Fruit fly (Drosophila melanogaster) whole organism, pupa: ENCODE data around the gene CG7768.

Experiments used
- CG10348 ChIP-seq: fragments of 200-800 bp; sonication (Bioruptor generic); IDR thresholded peaks from 2 replicates; pipeline ENCODE4 v1.3.6; 2022; ENCODE audit warnings: missing biosample characterization, missing genetic modification characterization
- CG12605 ChIP-seq: fragments of 200-800 bp; sonication (Bioruptor generic); IDR thresholded peaks from 2 replicates; pipeline ENCODE4 v1.3.6; 2022; ENCODE audit warnings: missing biosample characterization, missing genetic modification characterization
- CG13204 ChIP-seq: fragments of 200-800 bp; sonication (Bioruptor generic); optimal IDR thresholded peaks from 2 replicates; lab custom pipeline; 2018; ENCODE audit warnings: missing biosample characterization, mild to moderate bottlenecking, missing genetic modification characterization, moderate library complexity
- CG14655 ChIP-seq: fragments of 200-800 bp; sonication (Bioruptor generic); optimal IDR thresholded peaks from 3 replicates; lab custom pipeline; 2017; ENCODE audit warnings: mild to moderate bottlenecking, missing biosample characterization, missing genetic modification reagents, missing genetic modification characterization
- CG15710 ChIP-seq: fragments of 200-800 bp; sonication (Bioruptor generic); optimal IDR thresholded peaks from 2 replicates; lab custom pipeline; 2018; ENCODE audit warnings: missing biosample characterization, mild to moderate bottlenecking, missing genetic modification characterization, moderate library complexity
- CG17806 ChIP-seq: fragments of 200-800 bp; sonication (Bioruptor generic); optimal IDR thresholded peaks from 2 replicates; lab custom pipeline; 2018; ENCODE audit warnings: missing biosample characterization, mild to moderate bottlenecking, missing genetic modification characterization, moderate library complexity
- CG32121 ChIP-seq: fragments of 200-800 bp; sonication (Bioruptor generic); IDR thresholded peaks from 2 replicates; pipeline ENCODE4 v1.3.6; 2022; ENCODE audit warnings: missing biosample characterization, missing genetic modification characterization
- CG34367 ChIP-seq: fragments of 200-800 bp; sonication (Bioruptor generic); optimal IDR thresholded peaks from 2 replicates; lab custom pipeline; 2018; ENCODE audit warnings: missing biosample characterization, mild to moderate bottlenecking, missing genetic modification characterization
- CG4496 ChIP-seq: fragments of 200-800 bp; sonication (Bioruptor generic); IDR thresholded peaks from 3 replicates; pipeline ENCODE4 v1.3.6; 2022; ENCODE audit warnings: missing biosample characterization, missing genetic modification characterization
- CG8159 ChIP-seq: fragments of 200-800 bp; sonication (Bioruptor generic); optimal IDR thresholded peaks from 3 replicates; lab custom pipeline; 2018; ENCODE audit warnings: missing biosample characterization, mild to moderate bottlenecking, missing genetic modification characterization, moderate library complexity
- CG8301 ChIP-seq: fragments of 200-800 bp; sonication (Bioruptor generic); optimal IDR thresholded peaks from 2 replicates; lab custom pipeline; 2018; ENCODE audit warnings: missing biosample characterization, mild to moderate bottlenecking, missing genetic modification characterization
- CG9948 ChIP-seq: fragments of 200-800 bp; sonication (Bioruptor generic); optimal IDR thresholded peaks from 2 replicates; lab custom pipeline; 2018; ENCODE audit warnings: missing biosample characterization, mild to moderate bottlenecking, missing genetic modification characterization, moderate library complexity
- D1 ChIP-seq: fragments of 200-800 bp; sonication (Bioruptor generic); optimal IDR thresholded peaks from 2 replicates; lab custom pipeline; 2018; ENCODE audit warnings: missing biosample characterization, mild to moderate bottlenecking, missing genetic modification characterization, moderate library complexity
- EcR ChIP-seq: fragments of 200-800 bp; sonication (Bioruptor generic); optimal IDR thresholded peaks from 3 replicates; lab custom pipeline; 2019; ENCODE audit warnings: missing biosample characterization, missing genetic modification characterization, mild to moderate bottlenecking, moderate library complexity, missing genetic modification reagents
- Ets98B ChIP-seq: fragments of 200-800 bp; sonication (Bioruptor generic); IDR thresholded peaks from 2 replicates; pipeline ENCODE4 v1.3.6; 2022; ENCODE audit warnings: missing biosample characterization, missing genetic modification characterization
- Pif1A ChIP-seq: fragments of 200-800 bp; sonication (Bioruptor generic); optimal IDR thresholded peaks from 3 replicates; lab custom pipeline; 2016; ENCODE audit warnings: missing biosample characterization, missing genetic modification characterization
- Pif1B ChIP-seq: fragments of 200-800 bp; sonication (Bioruptor generic); optimal IDR thresholded peaks from 3 replicates; lab custom pipeline; 2016; ENCODE audit warnings: missing biosample characterization, missing genetic modification characterization
- Snoo ChIP-seq: fragments of 200-800 bp; sonication (Bioruptor generic); optimal IDR thresholded peaks from 3 replicates; lab custom pipeline; 2017; ENCODE audit warnings: missing biosample characterization, mild to moderate bottlenecking, missing genetic modification characterization, inconsistent platforms
- fd96Ca ChIP-seq: fragments of 200-800 bp; sonication (Bioruptor generic); IDR thresholded peaks from 3 replicates; pipeline ENCODE4 v1.3.6; 2022; ENCODE audit warnings: missing biosample characterization, missing genetic modification characterization
- gl ChIP-seq: fragments of 200-800 bp; sonication (Bioruptor generic); optimal IDR thresholded peaks from 2 replicates; lab custom pipeline; 2018; ENCODE audit warnings: missing biosample characterization, mild to moderate bottlenecking, missing genetic modification characterization
- rn ChIP-seq: fragments of 200-800 bp; sonication (Bioruptor generic); IDR thresholded peaks from 2 replicates; pipeline ENCODE4 v1.3.6; 2022; ENCODE audit warnings: missing biosample characterization, missing genetic modification characterization

The CG7768 gene

DNA sequence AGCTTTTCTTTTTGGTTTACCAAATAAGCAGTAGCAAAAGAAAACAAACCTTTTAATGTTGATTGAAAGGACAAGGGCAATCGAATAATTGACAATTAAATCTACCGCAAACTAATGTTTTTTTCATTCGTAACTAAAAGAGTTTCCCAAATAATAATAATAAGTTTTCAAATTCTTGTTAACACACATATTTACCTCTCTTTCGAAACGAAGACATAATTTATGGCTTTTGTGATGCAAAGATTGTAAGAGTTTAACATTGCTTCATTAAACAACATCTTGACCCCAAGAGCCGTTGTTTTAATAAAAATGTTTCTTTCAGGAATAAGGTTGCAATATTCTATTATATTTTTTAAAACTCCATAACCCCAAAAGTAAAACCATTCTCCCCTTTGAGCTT, 39.5 kb upstream of the CG7768 start, which contains the start of gene D:
D (minus strand) TSS at position 101 of the 400 bp plus-strand sequence.
- TF ChIP-seq CG32121 (GFP tag; lab: Robert Waterston, UW) (no peak), CG17806 (tag; lab: Kevin White, UChicago) (no peak), D1 (no peak), Ets98B (GFP tag; lab: Robert Waterston, UW) (no peak), CG8159 (no peak), CG10348 (no peak), CG13204 (GFP tag; lab: Kevin White, UChicago) (no peak), CG8301 (tag; lab: Kevin White, UChicago) (no peak), CG34367 (tag; lab: Kevin White, UChicago) (no peak), fd96Ca (GFP tag; lab: Robert Waterston, UW) (no peak), Pif1B (GFP tag; lab: Kevin White, UChicago) (no peak)

DNA sequence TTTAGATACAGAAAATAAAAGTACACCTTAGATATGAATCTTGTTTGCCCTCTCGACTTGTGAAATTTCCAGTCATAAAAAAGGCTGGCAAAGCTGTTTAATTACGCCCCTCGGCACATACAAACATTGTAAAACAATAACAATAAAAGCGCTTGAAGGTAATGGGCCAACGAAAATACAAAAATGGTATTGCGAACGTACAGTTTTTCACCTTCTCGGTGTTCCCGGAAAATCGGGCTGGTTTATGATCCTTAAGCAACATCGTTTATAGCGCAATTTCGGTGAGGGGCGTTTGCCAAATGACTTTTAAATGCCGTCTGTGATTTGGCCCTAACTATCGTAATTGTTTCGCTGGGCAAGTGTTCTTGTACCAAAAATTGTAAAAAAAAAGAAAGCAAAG, 33.0 kb upstream of the CG7768 start:
- no peak for TF ChIP-seq Ets98B (GFP tag; lab: Robert Waterston, UW)
- TF ChIP-seq, all 21 proteins: peak for 0

DNA sequence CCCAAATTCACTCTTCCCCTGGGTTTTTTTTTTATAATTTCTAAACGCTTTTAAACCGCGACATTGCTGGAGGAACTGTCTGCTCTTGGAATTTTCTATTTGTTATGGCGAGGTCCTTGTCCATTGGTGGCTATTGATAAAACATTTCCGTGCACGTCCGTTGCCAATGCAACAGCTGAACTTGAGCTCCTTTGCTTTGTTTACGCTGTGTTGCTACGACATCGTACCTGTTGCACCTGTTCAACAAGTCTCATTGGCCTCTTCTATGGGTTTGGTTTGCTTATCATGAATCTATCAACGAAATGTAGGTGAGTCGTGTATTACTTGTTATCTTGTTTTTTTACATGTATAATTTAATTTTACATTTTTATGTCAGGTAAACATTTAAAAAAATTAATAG, 28.6 kb upstream of the CG7768 start, which contains the start of gene nan:
nan (minus strand) TSS at position 218 of the 400 bp plus-strand sequence.
- peak; percentile 61 for TF ChIP-seq CG12605
- no peak for TF ChIP-seq Pif1B (GFP tag; lab: Kevin White, UChicago)

DNA sequence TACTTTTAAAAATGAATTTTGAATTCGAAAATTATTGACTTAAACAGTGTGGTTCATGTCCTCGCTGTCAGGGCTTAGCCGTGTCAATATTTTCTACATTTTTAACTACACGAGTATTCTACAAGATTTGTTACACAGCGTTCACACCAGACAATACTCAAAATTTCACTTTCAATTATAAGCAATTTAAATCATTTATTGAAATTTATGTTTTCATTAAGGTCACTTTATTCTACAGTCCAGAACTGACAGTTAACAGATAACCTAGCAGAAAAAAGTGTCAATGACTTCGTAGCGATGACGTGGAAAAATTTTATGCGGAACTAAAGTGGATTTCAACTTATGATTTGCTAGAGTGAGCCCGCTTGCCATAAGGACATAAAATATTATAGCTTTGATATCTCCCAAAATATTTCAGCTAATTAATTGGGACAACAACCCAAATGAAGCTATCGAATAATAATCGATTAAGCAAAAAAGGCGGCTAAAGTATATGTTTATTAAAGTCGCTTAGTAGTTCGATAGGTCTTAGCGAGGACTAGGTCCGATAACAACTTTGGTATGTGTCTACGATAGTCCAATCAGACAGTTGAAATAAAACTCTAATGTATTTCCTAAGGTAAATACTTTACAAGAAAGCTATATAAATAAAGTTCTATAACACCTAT, 27.9 kb upstream of the CG7768 start:
- no peak for TF ChIP-seq CG13204 (GFP tag; lab: Kevin White, UChicago)
- no peak for TF ChIP-seq rn (GFP tag; lab: Robert Waterston, UW)
- no peak for TF ChIP-seq Pif1B (GFP tag; lab: Kevin White, UChicago)
- peak; percentile 42 for TF ChIP-seq CG8301 (tag; lab: Kevin White, UChicago)
- TF ChIP-seq CG34367 (tag; lab: Kevin White, UChicago) = no peak
- TF ChIP-seq gl = no peak
- TF ChIP-seq CG4496 (GFP tag; lab: Robert Waterston, UW) = no peak
- peak; percentile 68; the same call in 1 of the 2 replicates for TF ChIP-seq CG12605
- no peak for TF ChIP-seq EcR (GFP tag; lab: Kevin White, UChicago)
- peak; percentile 62 for TF ChIP-seq CG32121 (GFP tag; lab: Robert Waterston, UW)
- TF ChIP-seq Snoo (tag; lab: Kevin White, UChicago) = peak; percentile 51
- no peak; the same call in 2 of the 3 replicates for TF ChIP-seq fd96Ca (GFP tag; lab: Robert Waterston, UW)
- no peak for TF ChIP-seq CG9948 (tag; lab: Kevin White, UChicago)
- no peak for TF ChIP-seq CG10348
- TF ChIP-seq D1 = peak; percentile 29
- peak; percentile 82 for TF ChIP-seq Ets98B (GFP tag; lab: Robert Waterston, UW)
- no peak for TF ChIP-seq CG17806 (tag; lab: Kevin White, UChicago)
- no peak for TF ChIP-seq CG15710 (tag; lab: Kevin White, UChicago)
- TF ChIP-seq Pif1A (GFP tag; lab: Kevin White, UChicago) = no peak
- TF ChIP-seq CG14655 (GFP tag; lab: Kevin White, UChicago) = peak; percentile 17
- TF ChIP-seq CG8159 = peak; percentile 52

DNA sequence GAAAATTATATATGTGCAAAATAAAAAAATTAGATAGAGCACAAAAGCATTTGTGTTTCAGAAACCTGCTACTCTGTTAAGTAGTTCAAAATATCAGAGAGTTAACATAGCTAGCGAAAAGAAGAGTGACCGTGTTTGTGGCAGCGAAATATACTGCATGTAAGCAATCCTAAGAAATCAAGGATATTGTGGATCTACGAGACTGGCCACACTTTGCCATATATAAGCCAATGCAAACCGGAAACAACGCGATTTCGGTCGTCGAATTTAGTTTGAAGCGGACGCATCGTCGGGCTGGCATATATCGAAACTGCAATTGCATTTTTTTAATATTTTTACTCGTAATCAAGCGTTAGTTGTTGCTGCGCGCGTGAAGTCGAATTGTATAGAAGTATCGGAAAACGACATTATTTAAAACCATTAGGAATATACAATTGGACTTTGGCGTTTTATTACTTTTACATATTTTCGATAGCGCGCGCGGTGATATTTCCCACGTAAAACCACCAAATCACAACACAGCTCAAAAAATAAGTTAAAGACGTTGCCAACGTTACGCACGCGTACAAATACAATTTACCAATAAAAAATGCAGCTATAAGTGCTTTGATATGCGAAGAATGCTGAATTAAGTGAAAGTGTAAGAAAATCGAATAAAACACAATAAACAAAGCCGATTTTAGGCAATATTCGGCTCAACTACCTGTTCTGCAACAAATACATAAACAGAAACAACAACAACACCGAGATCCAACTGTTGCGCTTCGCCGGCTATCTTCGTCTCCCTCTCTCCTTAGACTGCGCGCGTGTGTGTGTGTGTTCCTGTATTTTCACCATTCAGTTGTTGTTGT, 27.2 kb upstream of the CG7768 start, which contains the start of gene nuf:
nuf (plus strand) TSS at position 246 of the 851 bp plus-strand sequence.
- TF ChIP-seq Snoo (tag; lab: Kevin White, UChicago) = peak; percentile 14
- peak; percentile 31 for TF ChIP-seq Pif1B (GFP tag; lab: Kevin White, UChicago)
- peak; percentile 82 for TF ChIP-seq CG12605
- no peak for TF ChIP-seq CG10348
- TF ChIP-seq CG9948 (tag; lab: Kevin White, UChicago) = no peak
- no peak for TF ChIP-seq CG34367 (tag; lab: Kevin White, UChicago)
- no peak for TF ChIP-seq rn (GFP tag; lab: Robert Waterston, UW)
- TF ChIP-seq gl = no peak
- peak; percentile 17 for TF ChIP-seq CG17806 (tag; lab: Kevin White, UChicago)
- peak; percentile 47 for TF ChIP-seq Ets98B (GFP tag; lab: Robert Waterston, UW)
- peak; percentile 65 for TF ChIP-seq D1
- no peak; the same call in 2 of the 3 replicates for TF ChIP-seq fd96Ca (GFP tag; lab: Robert Waterston, UW)
- no peak for TF ChIP-seq CG13204 (GFP tag; lab: Kevin White, UChicago)
- peak; percentile 3 for TF ChIP-seq Pif1A (GFP tag; lab: Kevin White, UChicago)
- peak; percentile 8 for TF ChIP-seq CG8301 (tag; lab: Kevin White, UChicago)
- TF ChIP-seq CG8159 = peak; percentile 37
- no peak for TF ChIP-seq CG14655 (GFP tag; lab: Kevin White, UChicago)
- TF ChIP-seq CG32121 (GFP tag; lab: Robert Waterston, UW) = no peak
- no peak for TF ChIP-seq EcR (GFP tag; lab: Kevin White, UChicago)
- no peak for TF ChIP-seq CG15710 (tag; lab: Kevin White, UChicago)
- no peak; the same call in 2 of the 3 replicates for TF ChIP-seq CG4496 (GFP tag; lab: Robert Waterston, UW)
- TF ChIP-seq, all 21 proteins: peak for 9

DNA sequence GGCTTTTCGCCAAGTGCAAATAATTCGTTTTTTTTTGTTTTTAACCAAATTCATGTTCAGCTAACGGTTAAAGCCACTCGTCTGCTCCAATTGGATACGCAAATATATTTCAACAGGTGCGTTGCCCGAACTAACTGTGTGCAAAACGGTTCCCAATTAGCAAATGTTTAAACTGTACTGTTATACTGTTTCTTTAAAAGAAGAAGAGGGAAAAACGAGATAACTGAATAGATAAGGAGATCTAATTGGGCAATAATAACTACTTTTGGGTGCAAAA, 26.6 kb upstream of the CG7768 start:
- no peak for TF ChIP-seq CG10348
- TF ChIP-seq CG12605 = 0 out of 2 replicates have a peak, but pooled peaks have one; percentile 32
